Fruit fly (Drosophila melanogaster): ENCODE data around the gene CG12481.

CG12481 gene

DNA sequence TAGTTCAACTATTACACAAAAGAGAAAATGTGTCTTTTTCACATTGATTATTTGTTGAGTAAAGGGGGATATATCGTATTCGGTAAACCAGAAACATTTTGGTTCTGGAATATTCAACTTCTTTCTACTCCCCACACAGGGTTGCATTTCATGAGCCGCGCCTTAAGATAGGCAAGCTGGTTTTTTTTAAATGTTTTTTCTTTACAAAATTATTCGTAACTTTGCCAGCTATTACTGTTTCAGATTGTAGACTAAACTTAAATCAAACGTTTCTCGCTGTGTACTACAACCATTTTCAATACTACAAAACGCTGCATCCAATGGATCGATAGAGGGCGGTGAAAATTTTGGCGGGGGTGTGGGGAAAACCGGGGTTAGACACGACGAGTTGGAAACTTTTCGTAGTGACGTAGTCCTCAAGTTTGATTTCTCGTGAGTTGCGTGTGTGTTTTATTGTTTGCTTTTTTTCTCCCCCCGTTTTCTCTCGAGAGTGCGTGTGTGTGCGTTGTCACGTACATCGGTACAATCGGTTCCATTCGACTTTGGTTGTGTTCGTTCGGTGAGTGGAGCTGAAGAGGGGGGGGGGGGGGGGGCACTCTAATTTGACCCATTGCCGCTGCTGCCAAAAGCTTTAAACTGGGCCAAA is 26.6 kb downstream of the CG12481 start (continued):
- TF ChIP-seq ci (GFP tag; IDR thresholded peaks at IDR 0.05) (0 out of 3 replicates have a peak, but pooled peaks have one; percentile 31), Meics (GFP tag; optimal IDR thresholded peaks at IDR 0.05) (peak; percentile 34), danr (GFP tag; IDR thresholded peaks at IDR 0.05) (no peak), CG15479 (GFP tag; optimal IDR thresholded peaks at IDR 0.05) (no peak), fd3F (GFP tag; optimal IDR thresholded peaks at IDR 0.05) (peak; percentile 27), lola (GFP tag; optimal IDR thresholded peaks at IDR 0.05) (peak in 1 of 3 experiments; percentile 4), CG1529 (GFP tag; optimal IDR thresholded peaks at IDR 0.05) (peak; percentile 15), MTF-1 (GFP tag; optimal IDR thresholded peaks at IDR 0.05; ENCODE audit: borderline replicate concordance) (no peak), B-H1 (GFP tag; IDR thresholded peaks at IDR 0.05) (0 out of 3 replicates have a peak, but pooled peaks have one; percentile 33), HHEX (GFP tag; optimal IDR thresholded peaks at IDR 0.05) (peak; percentile 61), esg (GFP tag; conservative IDR thresholded peaks at IDR 0.05) (no peak), CG11504 (tag; optimal IDR thresholded peaks at IDR 0.05) (peak; percentile 65), nerfin-1 (tag; optimal IDR thresholded peaks at IDR 0.05) (peak; percentile 24), nau (GFP tag; optimal IDR thresholded peaks at IDR 0.05) (no peak), CG9727 (GFP tag; optimal IDR thresholded peaks at IDR 0.05) (peak; percentile 4), tio (GFP tag; optimal IDR thresholded peaks at IDR 0.05) (peak; percentile 32), Rfx (GFP tag; IDR thresholded peaks at IDR 0.05) (peak; percentile 52), Pdp1 (GFP tag; optimal IDR thresholded peaks at IDR 0.05) (peak in 1 of 2 experiments; percentile 28), CG13296 (GFP tag; optimal IDR thresholded peaks at IDR 0.05) (peak; percentile 9), CG13775 (GFP tag; optimal IDR thresholded peaks at IDR 0.05) (no peak), CG4707 (GFP tag; optimal IDR thresholded peaks at IDR 0.05) (no peak), Side (GFP tag; optimal IDR thresholded peaks at IDR 0.05) (no peak), Atf6 (GFP tag; IDR thresholded peaks at IDR 0.05) (0 out of 2 replicates have a peak, but pooled peaks have one; percentile 35), CG3281 (GFP tag; optimal IDR thresholded peaks at IDR 0.05) (peak; percentile 20), MBD-R2 (GFP tag; IDR thresholded peaks at IDR 0.05) (no peak), CG1602 (GFP tag; optimal IDR thresholded peaks at IDR 0.05) (peak; percentile 10), CG2116 (GFP tag; optimal IDR thresholded peaks at IDR 0.05) (peak; percentile 95), en (GFP tag; optimal IDR thresholded peaks at IDR 0.05) (no peak), E2f1 (GFP tag; IDR thresholded peaks at IDR 0.05) (peak; percentile 45; the same call in 1 of the 2 replicates), zfh2 (GFP tag; optimal IDR thresholded peaks at IDR 0.05) (peak; percentile 5), stwl (tag; optimal IDR thresholded peaks at IDR 0.05) (peak; percentile 55), chn (GFP tag; optimal IDR thresholded peaks at IDR 0.05) (no peak), CG12769 (tag; optimal IDR thresholded peaks at IDR 0.05) (peak; percentile 26), jigr1 (GFP tag; IDR thresholded peaks at IDR 0.05) (no peak), CG7372 (GFP tag; IDR thresholded peaks at IDR 0.05) (no peak), zf30C (GFP tag; optimal IDR thresholded peaks at IDR 0.05) (peak; percentile 19), az2 (GFP tag; optimal IDR thresholded peaks at IDR 0.05) (peak; percentile 43), Abd-B (GFP tag; optimal IDR thresholded peaks at IDR 0.05) (peak; percentile 33), dmrt11E (tag; optimal IDR thresholded peaks at IDR 0.05) (peak; percentile 7), eve (GFP tag; optimal IDR thresholded peaks at IDR 0.05) (peak in 1 of 2 experiments; percentile 53), Ssrp (tag; optimal IDR thresholded peaks at IDR 0.05) (peak; percentile 35), ab (GFP tag; optimal IDR thresholded peaks at IDR 0.05) (no peak), CHES-1-like (GFP tag; optimal IDR thresholded peaks at IDR 0.05) (peak; percentile 10), BEAF-32 (GFP tag; optimal IDR thresholded peaks at IDR 0.05) (no peak), CrebB (tag; optimal IDR thresholded peaks at IDR 0.05) (no peak), tx (GFP tag; optimal IDR thresholded peaks at IDR 0.05) (peak; percentile 15), sens (GFP tag) (peak; percentile 79), Camta (GFP tag; optimal IDR thresholded peaks at IDR 0.05) (peak; percentile 28), lilli (GFP tag; optimal IDR thresholded peaks at IDR 0.05) (peak; percentile 32)
